Worm (Caenorhabditis elegans): ENCODE measurements around the gene nhr-9.

The nhr-9 gene

DNA sequence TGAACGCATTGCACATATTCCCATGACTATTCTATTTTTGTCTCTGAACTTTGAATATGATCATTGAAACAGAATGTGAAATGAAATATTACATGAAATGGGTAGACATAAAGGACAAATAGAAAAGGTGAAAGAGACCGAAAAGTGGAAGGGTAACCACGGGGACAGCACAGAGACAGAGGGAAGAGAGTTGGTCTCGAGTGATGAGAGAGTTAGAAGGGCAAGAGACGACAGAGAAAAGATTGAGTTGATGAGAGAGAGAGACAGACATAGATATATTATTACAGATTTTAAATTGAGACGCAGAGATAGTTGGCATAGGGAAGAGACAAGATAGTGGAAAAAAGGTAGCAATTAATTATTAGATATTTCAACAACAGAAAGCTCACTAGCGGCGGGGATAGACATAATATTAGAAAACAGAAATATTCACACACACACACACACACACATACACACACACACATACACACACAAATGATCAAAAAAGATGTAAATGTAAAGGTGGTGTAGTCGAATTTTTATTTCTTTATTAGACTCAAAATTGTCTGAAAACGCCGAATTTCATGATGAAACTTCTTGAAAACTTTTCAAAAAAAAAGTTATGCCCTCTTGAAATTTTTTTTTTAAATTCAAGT, 21.5 kb downstream of the nhr-9 start (continued):
- TF ChIP-seq alr-1 (tag; optimal IDR thresholded peaks at IDR 0.05; ENCODE audit: borderline replicate concordance) (no peak), nhr-71 (tag; optimal IDR thresholded peaks at IDR 0.05) (peak; percentile 91), mdl-1 (tag; optimal IDR thresholded peaks at IDR 0.05) (peak in 1 of 2 experiments; percentile 66), zip-4 (GFP tag; optimal IDR thresholded peaks at IDR 0.05) (no peak), nhr-90 (tag; optimal IDR thresholded peaks at IDR 0.05; ENCODE audit: poor library complexity) (peak; percentile 63), unc-62 (GFP tag; optimal IDR thresholded peaks at IDR 0.05) (no peak), nhr-11 (tag; optimal IDR thresholded peaks at IDR 0.05) (peak; percentile 55), ceh-8 (GFP tag; optimal IDR thresholded peaks at IDR 0.05) (no peak), ceh-82 (tag; optimal IDR thresholded peaks at IDR 0.05) (peak; percentile 50 to 64 (median 59)), ces-1 (GFP tag; optimal IDR thresholded peaks at IDR 0.05) (no peak), elt-3 (tag; optimal IDR thresholded peaks at IDR 0.05) (peak in 3 of 6 experiments; percentile 12 to 40 (median 14)), irx-1 (tag; optimal IDR thresholded peaks at IDR 0.05) (peak; percentile 12), lir-3 (tag; optimal IDR thresholded peaks at IDR 0.05; ENCODE audit: poor library complexity) (peak; percentile 60), nhr-20 (tag; optimal IDR thresholded peaks at IDR 0.05) (peak; percentile 88), F16B12.6 (tag; optimal IDR thresholded peaks at IDR 0.05) (peak; percentile 28), efl-3 (GFP tag; optimal IDR thresholded peaks at IDR 0.05) (no peak), lin-13 (GFP tag; optimal IDR thresholded peaks at IDR 0.05) (peak; percentile 2), lin-35 (GFP tag; optimal IDR thresholded peaks at IDR 0.05) (peak; percentile 44 to 73), egl-27 (tag; optimal IDR thresholded peaks at IDR 0.05) (peak; percentile 72 to 78), nhr-77 (tag; optimal IDR thresholded peaks at IDR 0.05) (peak; percentile 74), tbx-2 (tag; optimal IDR thresholded peaks at IDR 0.05) (peak; percentile 55), jun-1 (tag; optimal IDR thresholded peaks at IDR 0.05) (peak; percentile 84), xbp-1 (tag; optimal IDR thresholded peaks at IDR 0.05) (peak; percentile 50), aly-2 (tag; optimal IDR thresholded peaks at IDR 0.05) (peak; percentile 68), swsn-7 (tag; optimal IDR thresholded peaks at IDR 0.05) (peak; percentile 74), unc-130 (tag; optimal IDR thresholded peaks at IDR 0.05) (no peak), mef-2 (tag; optimal IDR thresholded peaks at IDR 0.05) (no peak), C16A3.4 (tag; optimal IDR thresholded peaks at IDR 0.05) (peak; percentile 72), ztf-4 (tag; optimal IDR thresholded peaks at IDR 0.05) (peak; percentile 43), fkh-10 (GFP tag; optimal IDR thresholded peaks at IDR 0.05) (no peak), nhr-47 (tag; optimal IDR thresholded peaks at IDR 0.05) (peak; percentile 75), fkh-8 (tag; optimal IDR thresholded peaks at IDR 0.05) (peak; percentile 86), dsc-1 (tag; optimal IDR thresholded peaks at IDR 0.05) (peak; percentile 51), mep-1 (tag; optimal IDR thresholded peaks at IDR 0.05) (peak; percentile 77), lin-15B (tag; optimal IDR thresholded peaks at IDR 0.05) (no peak), sup-37 (GFP tag; optimal IDR thresholded peaks at IDR 0.05) (no peak), rnt-1 (tag; optimal IDR thresholded peaks at IDR 0.05) (peak; percentile 63)

DNA sequence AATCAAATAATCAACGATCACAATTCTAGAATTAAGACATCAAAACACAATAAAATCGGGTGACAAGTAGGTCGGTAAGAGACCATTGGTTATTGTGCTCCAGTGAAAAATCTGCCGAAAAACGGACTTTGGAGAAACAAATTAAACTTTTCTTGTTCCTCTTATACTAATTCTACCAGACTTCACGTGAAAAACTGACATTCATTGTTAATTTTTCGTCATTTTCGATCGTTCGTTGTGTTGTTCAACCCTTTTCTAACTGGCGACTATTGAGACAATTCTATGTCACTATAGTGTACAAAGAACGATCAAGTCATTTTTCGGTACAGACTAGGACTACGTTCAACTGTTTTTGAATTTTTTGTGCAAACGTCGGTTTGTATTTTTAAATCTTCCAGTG, 25.2 kb downstream of the nhr-9 start:
- peak; percentile 52 for TF ChIP-seq snu-23 (GFP tag; optimal IDR thresholded peaks at IDR 0.05)
- TF ChIP-seq tbx-2 (tag; optimal IDR thresholded peaks at IDR 0.05), result peak; percentile 19
- no peak for TF ChIP-seq sox-4 (tag; optimal IDR thresholded peaks at IDR 0.05)
- no peak for TF ChIP-seq irx-1 (tag; optimal IDR thresholded peaks at IDR 0.05)
- TF ChIP-seq blmp-1 (tag; optimal IDR thresholded peaks at IDR 0.05), result peak; percentile 41
- peak; percentile 48 for TF ChIP-seq lin-14 (GFP tag; optimal IDR thresholded peaks at IDR 0.05)
- TF ChIP-seq nhr-28 (tag; optimal IDR thresholded peaks at IDR 0.05), result no peak
- TF ChIP-seq ets-5 (GFP tag; IDR thresholded peaks at IDR 0.05), result no peak
- peak; percentile 12 for TF ChIP-seq mep-1 (tag; optimal IDR thresholded peaks at IDR 0.05)
- TF ChIP-seq nhr-85 (tag), result peak; percentile 91
- peak; percentile 58 for TF ChIP-seq nhr-90 (tag; optimal IDR thresholded peaks at IDR 0.05; ENCODE audit: poor library complexity)
- TF ChIP-seq nhr-47 (tag; optimal IDR thresholded peaks at IDR 0.05), result peak; percentile 23
- no peak for TF ChIP-seq fkh-8 (tag; optimal IDR thresholded peaks at IDR 0.05)
- TF ChIP-seq alr-1 (tag; optimal IDR thresholded peaks at IDR 0.05; ENCODE audit: borderline replicate concordance), result no peak
- TF ChIP-seq pag-3 (tag; optimal IDR thresholded peaks at IDR 0.05; ENCODE audit: borderline replicate concordance, insufficient read depth), result no peak
- peak; percentile 30 for TF ChIP-seq xbp-1 (tag; optimal IDR thresholded peaks at IDR 0.05)
- TF ChIP-seq swsn-7 (tag; optimal IDR thresholded peaks at IDR 0.05), result peak; percentile 7
- 0 out of 2 replicates have a peak, but pooled peaks have one; percentile 6 for TF ChIP-seq grh-1 (GFP tag; IDR thresholded peaks at IDR 0.05)
- no peak for TF ChIP-seq unc-30 (tag; optimal IDR thresholded peaks at IDR 0.05)
- peak; percentile 66 for TF ChIP-seq nhr-71 (tag; optimal IDR thresholded peaks at IDR 0.05)
- no peak for TF ChIP-seq zip-4 (GFP tag; optimal IDR thresholded peaks at IDR 0.05)
- TF ChIP-seq nhr-20 (tag; optimal IDR thresholded peaks at IDR 0.05), result peak; percentile 71
- TF ChIP-seq egl-27 (tag; optimal IDR thresholded peaks at IDR 0.05), result no peak
- peak in 2 of 6 experiments; percentile 29 to 52 for TF ChIP-seq elt-3 (tag; optimal IDR thresholded peaks at IDR 0.05)
- TF ChIP-seq aha-1 (tag; optimal IDR thresholded peaks at IDR 0.05), result no peak
